Fruit fly (Drosophila melanogaster): ENCODE results near the gene ninaA.

Gene ninaA

dm6 chr2L:856690-857488 is 20.2 kb upstream of the ninaA start (continued):
- peak; percentile 68 for TF ChIP-seq Meics (GFP tag; optimal IDR thresholded peaks at IDR 0.05)
- TF ChIP-seq sd (tag; optimal IDR thresholded peaks at IDR 0.05), result peak; percentile 21
- TF ChIP-seq CG7839 (tag; optimal IDR thresholded peaks at IDR 0.05), result peak; percentile 87
- TF ChIP-seq gfzf (GFP tag; optimal IDR thresholded peaks at IDR 0.05), result no peak
- peak; percentile 59; the same call in 1 of the 2 replicates for TF ChIP-seq seq (GFP tag; IDR thresholded peaks at IDR 0.05)
- peak; percentile 1 for TF ChIP-seq CTCF (GFP tag; optimal IDR thresholded peaks at IDR 0.05)
- TF ChIP-seq dpn (GFP tag; optimal IDR thresholded peaks at IDR 0.05), result peak; percentile 59 to 78
- TF ChIP-seq CG15011 (GFP tag; optimal IDR thresholded peaks at IDR 0.05), result peak; percentile 60
- TF ChIP-seq Lhr (GFP tag; optimal IDR thresholded peaks at IDR 0.05), result peak; percentile 23
- peak; percentile 86 for TF ChIP-seq CG11504 (tag; optimal IDR thresholded peaks at IDR 0.05)
- TF ChIP-seq eyg (GFP tag; optimal IDR thresholded peaks at IDR 0.05), result peak; percentile 29
- TF ChIP-seq Hmr (GFP tag; optimal IDR thresholded peaks at IDR 0.05), result peak; percentile 58
- peak; percentile 23 for TF ChIP-seq CG9817 (tag; optimal IDR thresholded peaks at IDR 0.05)
- TF ChIP-seq gcm (GFP tag; optimal IDR thresholded peaks at IDR 0.05), result peak; percentile 78
- TF ChIP-seq Hr78 (GFP tag; optimal IDR thresholded peaks at IDR 0.05), result peak in 1 of 2 experiments; percentile 99
- TF ChIP-seq nau (GFP tag; optimal IDR thresholded peaks at IDR 0.05), result peak; percentile 73
- no peak for TF ChIP-seq hkb (optimal IDR thresholded peaks at IDR 0.05)
- TF ChIP-seq hkb (GFP tag; IDR thresholded peaks at IDR 0.05), result peak; percentile 90
- TF ChIP-seq CG3847 (GFP tag; IDR thresholded peaks at IDR 0.05), result peak; percentile 60
- no peak for TF ChIP-seq p53 (GFP tag; optimal IDR thresholded peaks at IDR 0.05)
- peak; percentile 82 for TF ChIP-seq CG12219 (GFP tag; optimal IDR thresholded peaks at IDR 0.05)
- TF ChIP-seq CG2120 (GFP tag; optimal IDR thresholded peaks at IDR 0.05), result peak; percentile 65
- TF ChIP-seq al (GFP tag; IDR thresholded peaks at IDR 0.05), result 0 out of 2 replicates have a peak, but pooled peaks have one; percentile 37
- TF ChIP-seq CG7786 (GFP tag; optimal IDR thresholded peaks at IDR 0.05), result peak; percentile 67
- TF ChIP-seq CG15514 (GFP tag; optimal IDR thresholded peaks at IDR 0.05), result peak; percentile 23
- no peak for TF ChIP-seq Dref (GFP tag; IDR thresholded peaks at IDR 0.05)
- TF ChIP-seq crp (GFP tag; optimal IDR thresholded peaks at IDR 0.05), result peak in 1 of 2 experiments; percentile 23
- peak; percentile 79 for TF ChIP-seq phol (tag; optimal IDR thresholded peaks at IDR 0.05)
- no peak for TF ChIP-seq Oaz (GFP tag; IDR thresholded peaks at IDR 0.05)
- TF ChIP-seq CG4404 (GFP tag; IDR thresholded peaks at IDR 0.05), result peak; percentile 57; the same call in 1 of the 2 replicates
- TF ChIP-seq vfl (GFP tag; optimal IDR thresholded peaks at IDR 0.05), result peak; percentile 38
- TF ChIP-seq Nf-YB (GFP tag; optimal IDR thresholded peaks at IDR 0.05), result peak; percentile 56
- TF ChIP-seq Oli (tag; optimal IDR thresholded peaks at IDR 0.05), result peak; percentile 79
- TF ChIP-seq H15 (GFP tag; IDR thresholded peaks at IDR 0.05), result peak; percentile 85
- TF ChIP-seq dysf (GFP tag; IDR thresholded peaks at IDR 0.05), result peak; percentile 82
- TF ChIP-seq CG10959 (GFP tag; IDR thresholded peaks at IDR 0.05), result peak; percentile 71
- peak; percentile 83 for TF ChIP-seq CG2875 (GFP tag; optimal IDR thresholded peaks at IDR 0.05)
- peak; percentile 71 for TF ChIP-seq Xbp1 (GFP tag; optimal IDR thresholded peaks at IDR 0.05)
- TF ChIP-seq zfh2 (GFP tag; optimal IDR thresholded peaks at IDR 0.05), result peak; percentile 18
- TF ChIP-seq Sry-β (GFP tag; optimal IDR thresholded peaks at IDR 0.05), result peak; percentile 41
- peak; percentile 71 for TF ChIP-seq Mrtf (GFP tag; IDR thresholded peaks at IDR 0.05)
- peak; percentile 3 for TF ChIP-seq CG12104 (GFP tag; optimal IDR thresholded peaks at IDR 0.05)
- peak; percentile 66 for TF ChIP-seq CG6813 (GFP tag; optimal IDR thresholded peaks at IDR 0.05)
- TF ChIP-seq Scr (GFP tag; IDR thresholded peaks at IDR 0.05; ENCODE audit: partially characterized antibody), result no peak
- TF ChIP-seq CG1832 (GFP tag; optimal IDR thresholded peaks at IDR 0.05), result no peak
- no peak for TF ChIP-seq CG6175 (GFP tag; IDR thresholded peaks at IDR 0.05)
- no peak for TF ChIP-seq tna (GFP tag; IDR thresholded peaks at IDR 0.05; ENCODE audit: partially characterized antibody)
- peak; percentile 61 for TF ChIP-seq Hr3 (GFP tag; optimal IDR thresholded peaks at IDR 0.05)
- peak; percentile 36 for TF ChIP-seq Mad (GFP tag; optimal IDR thresholded peaks at IDR 0.05)

All from whole organism, embryonic.